Fruit fly (Drosophila melanogaster): Measurements from ENCODE around the gene CG44094.

Gene CG44094

DNA sequence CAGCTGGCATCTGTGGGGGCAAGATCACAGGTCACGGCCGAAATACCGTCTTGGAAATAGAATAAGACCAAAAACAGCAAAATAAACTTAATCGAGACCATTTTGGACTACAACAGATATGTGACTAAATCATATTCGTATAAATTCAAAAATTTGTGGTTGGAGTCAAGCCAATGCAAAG lies at the start of gene CG44094:
TSS of gene CG44094 (minus strand) at position 101 of the 181 bp plus-strand sequence.
- no peak for TF ChIP-seq CTCF (optimal IDR thresholded peaks at IDR 0.05)
- TF ChIP-seq CG8478 (optimal IDR thresholded peaks at IDR 0.05), result no peak

dm6 chr3R:14625215-14626156 lies 49.1 kb upstream of the CG44094 start, which contains the start of the genes put and His4r:
TSS of gene put (minus strand) at chr3R:14625703.
TSS of gene His4r (plus strand) at chr3R:14625755.
- TF ChIP-seq CG8478 (optimal IDR thresholded peaks at IDR 0.05) (no peak), CTCF (optimal IDR thresholded peaks at IDR 0.05) (peak in 1 of 2 experiments; percentile 15)

DNA sequence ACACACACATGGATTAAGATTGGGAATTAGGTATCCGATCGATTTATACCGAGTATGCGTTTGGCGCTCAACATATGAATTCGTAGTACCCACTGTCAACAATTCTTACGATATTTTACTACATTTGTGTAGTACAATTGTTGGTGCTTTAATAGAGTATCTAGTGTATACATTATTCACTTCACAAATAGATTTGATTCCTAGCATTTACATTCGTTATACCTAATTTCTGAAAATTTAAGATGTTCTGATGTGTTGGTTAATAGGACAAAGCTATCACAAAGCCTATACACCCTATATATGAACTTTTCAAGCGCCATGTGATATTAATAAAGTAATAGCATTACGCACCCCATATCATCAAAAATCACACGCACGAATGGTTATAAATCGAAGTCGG lies 48.3 kb upstream of the CG44094 start:
- TF ChIP-seq CG8478 (optimal IDR thresholded peaks at IDR 0.05), result no peak
- no peak for TF ChIP-seq CTCF (optimal IDR thresholded peaks at IDR 0.05)

dm6 chr3R:14624088-14624619 lies 47.7 kb upstream of the CG44094 start:
- no peak for TF ChIP-seq CG8478 (optimal IDR thresholded peaks at IDR 0.05)
- TF ChIP-seq CTCF (optimal IDR thresholded peaks at IDR 0.05), result no peak

DNA sequence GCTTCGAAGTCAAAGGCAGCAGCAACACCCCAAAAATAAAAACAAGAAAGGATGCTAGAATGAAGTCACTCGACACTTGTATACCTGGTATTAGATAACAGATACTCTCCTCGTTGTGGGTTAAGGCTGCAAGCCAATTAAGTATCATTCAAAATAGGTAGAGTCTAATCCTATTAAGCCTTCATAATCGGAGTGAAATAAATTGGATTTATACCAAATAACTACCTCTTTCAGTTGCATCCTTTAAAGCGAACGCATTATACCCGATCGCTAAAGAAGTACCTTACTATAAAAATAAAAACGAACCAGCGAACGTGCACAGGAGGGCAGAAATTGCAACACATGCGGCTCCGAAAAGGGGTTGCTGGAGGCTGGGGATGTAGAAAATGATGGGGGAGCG lies 46.2 kb upstream of the CG44094 start:
- no peak for TF ChIP-seq CTCF (optimal IDR thresholded peaks at IDR 0.05)
- TF ChIP-seq CG8478 (optimal IDR thresholded peaks at IDR 0.05), result no peak

DNA sequence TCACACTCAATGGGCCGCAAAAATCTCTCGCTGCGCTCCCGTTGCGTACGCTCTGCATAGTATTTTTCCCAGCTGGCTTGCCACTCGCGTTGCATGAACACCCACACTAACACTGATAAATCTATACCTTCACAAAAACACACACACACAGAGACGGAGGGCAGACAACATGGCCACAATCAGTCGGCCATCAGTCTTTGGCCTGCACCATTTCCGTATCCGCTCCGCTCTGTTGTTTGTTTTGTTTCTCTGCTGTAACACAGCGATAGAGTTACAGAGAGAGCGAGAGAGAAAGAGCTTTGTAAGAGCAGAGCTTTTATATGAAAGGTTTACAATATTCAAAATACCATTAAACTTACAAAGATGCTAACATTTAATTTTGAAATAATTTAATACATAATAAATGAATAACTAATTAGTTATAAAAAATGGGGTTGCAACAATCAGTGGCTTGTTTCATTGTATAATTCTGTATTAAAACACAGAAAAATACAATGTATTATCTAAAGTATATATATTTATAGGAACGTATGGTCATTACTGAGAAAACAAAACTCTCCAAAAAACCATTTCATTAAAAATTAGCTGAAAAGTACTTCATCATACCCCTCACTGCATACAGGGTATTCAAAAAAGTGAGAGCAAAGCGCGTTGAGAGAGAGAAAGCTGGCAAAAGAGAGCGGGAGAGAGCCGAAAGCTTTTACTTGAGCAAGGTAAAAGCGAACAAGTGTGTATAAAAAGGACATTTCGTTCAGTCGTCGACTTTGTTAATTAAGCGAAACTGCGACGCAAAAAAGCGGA lies 32.7 kb upstream of the CG44094 start, which contains the start of gene CG14853:
TSS of gene CG14853 (plus strand) at position 751 of the 801 bp plus-strand sequence.
- TF ChIP-seq CTCF (optimal IDR thresholded peaks at IDR 0.05) (no peak), CG8478 (optimal IDR thresholded peaks at IDR 0.05) (no peak)

DNA sequence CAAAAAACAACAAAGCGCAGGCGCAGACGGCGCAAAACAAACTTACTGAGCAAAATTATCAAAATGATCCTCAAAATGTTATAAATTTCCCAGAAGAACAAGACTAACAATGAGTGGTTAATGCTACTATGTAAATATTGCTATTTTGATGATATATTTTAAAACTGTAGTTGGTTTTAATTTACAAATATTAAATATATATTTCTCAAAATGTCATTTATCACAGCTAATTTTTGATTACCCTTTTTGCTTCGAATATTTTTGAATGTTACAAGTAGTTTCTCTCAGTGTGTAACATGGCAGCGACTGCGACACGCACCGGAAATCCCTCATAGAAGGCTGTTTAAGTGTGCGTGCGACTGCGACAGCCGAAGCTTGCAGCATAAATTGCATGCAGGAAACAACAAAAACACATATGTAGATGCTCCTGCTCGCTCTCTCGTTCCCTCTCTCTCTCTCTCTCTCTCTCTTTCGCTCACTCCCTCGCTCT lies 21.6 kb upstream of the CG44094 start:
- TF ChIP-seq CTCF (optimal IDR thresholded peaks at IDR 0.05) (no peak), CG8478 (optimal IDR thresholded peaks at IDR 0.05) (no peak)

- no peak for TF ChIP-seq CTCF (optimal IDR thresholded peaks at IDR 0.05)
- no peak for TF ChIP-seq CG8478 (optimal IDR thresholded peaks at IDR 0.05)
These were observed 14.5 kb upstream of the CG44094 start for dm6 chr3R:14590753-14591535.

- TF ChIP-seq CTCF (optimal IDR thresholded peaks at IDR 0.05) (no peak), CG8478 (optimal IDR thresholded peaks at IDR 0.05) (no peak)
These were observed 13.1 kb upstream of the CG44094 start for dm6 chr3R:14589483-14589882.

- TF ChIP-seq CG8478 (optimal IDR thresholded peaks at IDR 0.05), result no peak
- TF ChIP-seq CTCF (optimal IDR thresholded peaks at IDR 0.05), result no peak
These were observed 10.4 kb upstream of the CG44094 start for dm6 chr3R:14586480-14587443.

dm6 chr3R:14580045-14580579 lies 3.7 kb upstream of the CG44094 start:
- no peak for TF ChIP-seq CG8478 (optimal IDR thresholded peaks at IDR 0.05)

dm6 chr3R:14577803-14578493 lies 1.5 kb upstream of the CG44094 start:
- TF ChIP-seq CTCF (optimal IDR thresholded peaks at IDR 0.05) (no peak), CG8478 (optimal IDR thresholded peaks at IDR 0.05) (no peak)

Measured in S2 (cell line).